Fruit fly (Drosophila melanogaster): ENCODE measurements around the gene CG7523.

Gene CG7523

dm6 chr3R:17670857-17671336, at the start of gene CG7523, which contains the start of gene Mps1 (continued):
- TF ChIP-seq stwl (tag; optimal IDR thresholded peaks at IDR 0.05) (peak; percentile 87), az2 (GFP tag; optimal IDR thresholded peaks at IDR 0.05) (no peak), sug (tag; optimal IDR thresholded peaks at IDR 0.05) (peak; percentile 37), pzg (GFP tag; optimal IDR thresholded peaks at IDR 0.05) (peak; percentile 73), CG9797 (GFP tag; optimal IDR thresholded peaks at IDR 0.05) (peak; percentile 53), sens (GFP tag) (peak; percentile 39), CkIIα-i1 (GFP tag; IDR thresholded peaks at IDR 0.05) (no peak), oc (tag; optimal IDR thresholded peaks at IDR 0.05) (no peak), CG5245 (GFP tag; optimal IDR thresholded peaks at IDR 0.05) (no peak), bigmax (GFP tag; optimal IDR thresholded peaks at IDR 0.05) (no peak), CG33557 (GFP tag; optimal IDR thresholded peaks at IDR 0.05) (peak; percentile 4), zf30C (GFP tag; optimal IDR thresholded peaks at IDR 0.05) (no peak), CG9609 (GFP tag; optimal IDR thresholded peaks at IDR 0.05) (no peak), CG13287 (GFP tag; IDR thresholded peaks at IDR 0.05; ENCODE audit: partially characterized antibody) (peak; percentile 61), exex (tag; optimal IDR thresholded peaks at IDR 0.05) (no peak), CG14965 (GFP tag; optimal IDR thresholded peaks at IDR 0.05; ENCODE audit: borderline replicate concordance) (no peak), ap (GFP tag; IDR thresholded peaks at IDR 0.05) (no peak), CG10267 (tag; optimal IDR thresholded peaks at IDR 0.05) (peak; percentile 68), sc (optimal IDR thresholded peaks at IDR 0.05) (no peak), sc (GFP tag; optimal IDR thresholded peaks at IDR 0.05) (peak; percentile 29), CTCF (GFP tag; optimal IDR thresholded peaks at IDR 0.05) (peak; percentile 55), CG9215 (GFP tag; IDR thresholded peaks at IDR 0.05) (no peak), CG10431 (GFP tag; optimal IDR thresholded peaks at IDR 0.05) (peak; percentile 41), CG15514 (GFP tag; optimal IDR thresholded peaks at IDR 0.05) (peak; percentile 73), phol (tag; optimal IDR thresholded peaks at IDR 0.05) (peak; percentile 51), Hr51 (GFP tag; optimal IDR thresholded peaks at IDR 0.05) (no peak), Abd-B (GFP tag; optimal IDR thresholded peaks at IDR 0.05) (peak; percentile 66), lab (GFP tag; optimal IDR thresholded peaks at IDR 0.05) (no peak), nmo (GFP tag; optimal IDR thresholded peaks at IDR 0.05) (peak; percentile 40), grau (tag; optimal IDR thresholded peaks at IDR 0.05) (peak; percentile 26), YL-1 (GFP tag; optimal IDR thresholded peaks at IDR 0.05) (peak; percentile 47), Myb (GFP tag; optimal IDR thresholded peaks at IDR 0.05) (peak; percentile 91), CG10979 (tag; optimal IDR thresholded peaks at IDR 0.05) (no peak), bowl (GFP tag; IDR thresholded peaks at IDR 0.05) (no peak), CG7372 (GFP tag; IDR thresholded peaks at IDR 0.05) (no peak), Lpt (GFP tag; optimal IDR thresholded peaks at IDR 0.05) (no peak), CG30020 (tag; optimal IDR thresholded peaks at IDR 0.05) (peak; percentile 45), CG3065 (GFP tag; optimal IDR thresholded peaks at IDR 0.05) (no peak), amos (GFP tag; IDR thresholded peaks at IDR 0.05; ENCODE audit: partially characterized antibody) (peak; percentile 30; the same call in 1 of the 2 replicates), ato (GFP tag; IDR thresholded peaks at IDR 0.05; ENCODE audit: partially characterized antibody) (no peak), E2f2 (GFP tag; IDR thresholded peaks at IDR 0.05) (peak; percentile 83; the same call in 1 of the 2 replicates), Dek (tag; optimal IDR thresholded peaks at IDR 0.05) (peak; percentile 48), ab (GFP tag; optimal IDR thresholded peaks at IDR 0.05) (no peak), Vsx1 (GFP tag; optimal IDR thresholded peaks at IDR 0.05) (no peak), CG12391 (tag; optimal IDR thresholded peaks at IDR 0.05) (peak; percentile 79), Hmr (GFP tag; optimal IDR thresholded peaks at IDR 0.05) (peak; percentile 77), CG8924 (tag; optimal IDR thresholded peaks at IDR 0.05) (peak; percentile 67), CG8359 (GFP tag; optimal IDR thresholded peaks at IDR 0.05; ENCODE audit: borderline replicate concordance) (no peak), Dp (GFP tag; optimal IDR thresholded peaks at IDR 0.05) (peak; percentile 78), odd (GFP tag; optimal IDR thresholded peaks at IDR 0.05) (no peak)
